Fruit fly (Drosophila melanogaster): Measurements from ENCODE around the gene Ctps.
A peak's percentile ranks its signal among the peaks of the same experiment; 100 is the strongest.

The Ctps gene

dm6 chr3L:15131278-15131677, 33.6 kb downstream of the Ctps start, which contains the start of gene CG13457:
CG13457 (minus strand) TSS chr3L:15131378.
- TF ChIP-seq usp (GFP tag; optimal IDR thresholded peaks at IDR 0.05): no peak
- TF ChIP-seq GATAd (GFP tag; optimal IDR thresholded peaks at IDR 0.05): no peak
- TF ChIP-seq CG32264 (GFP tag; optimal IDR thresholded peaks at IDR 0.05): no peak
- TF ChIP-seq HLH106 (tag; optimal IDR thresholded peaks at IDR 0.05): no peak
- no peak for TF ChIP-seq rgr (GFP tag; optimal IDR thresholded peaks at IDR 0.05)
- no peak for TF ChIP-seq Jra (GFP tag; optimal IDR thresholded peaks at IDR 0.05)
- TF ChIP-seq Hr83 (GFP tag; optimal IDR thresholded peaks at IDR 0.05; ENCODE audit: poor library complexity, severe bottlenecking): no peak
- no peak for TF ChIP-seq foxo (GFP tag; optimal IDR thresholded peaks at IDR 0.05)
- TF ChIP-seq Dif (GFP tag; optimal IDR thresholded peaks at IDR 0.05; ENCODE audit: partially characterized antibody): no peak
- no peak for TF ChIP-seq Mio (GFP tag; optimal IDR thresholded peaks at IDR 0.05)

DNA sequence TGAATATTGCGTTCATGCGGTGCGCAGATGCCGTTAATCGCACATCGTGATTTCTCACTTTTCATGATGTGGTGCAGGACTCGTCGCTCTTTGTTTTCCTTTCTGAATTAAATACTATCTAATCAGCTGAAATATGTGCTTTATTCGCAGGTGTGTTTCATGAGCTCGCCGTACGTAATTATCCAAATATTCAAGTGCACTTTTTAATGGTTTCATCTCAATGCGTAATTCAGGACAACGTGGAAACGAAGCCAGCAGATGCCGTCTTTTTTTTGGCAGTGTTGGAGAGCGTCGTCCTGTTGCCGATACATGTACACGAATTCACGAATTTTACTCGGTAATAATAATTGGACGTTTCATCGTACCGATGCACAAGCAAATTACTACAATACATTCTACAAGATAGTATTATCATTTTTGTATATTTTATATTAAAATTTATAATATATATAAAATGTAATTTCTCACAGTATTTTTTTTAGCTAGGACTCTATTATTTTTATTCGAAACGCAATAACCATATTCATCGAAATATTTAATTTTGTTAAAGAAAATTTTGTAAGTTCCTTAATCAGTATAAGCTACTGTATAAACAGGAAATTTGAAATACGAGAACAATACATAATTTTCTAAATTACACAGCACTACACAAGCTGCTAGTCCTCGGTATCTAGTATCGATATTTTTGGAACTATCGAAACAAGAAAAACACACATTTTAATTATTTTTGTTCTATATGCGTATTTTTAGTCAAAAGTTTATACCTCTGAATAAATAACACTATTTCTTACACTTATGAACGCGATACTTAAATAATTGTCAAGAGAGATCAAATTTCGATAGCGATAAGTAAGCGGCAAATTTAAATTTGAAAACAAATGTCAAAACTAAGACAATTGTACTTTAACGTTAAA, 39.2 kb downstream of the Ctps start, which contains the start of gene CG12316:
Gene CG12316, minus strand, starts transcription at position 276 of the 914 bp plus-strand sequence.
- TF ChIP-seq Abd-B (GFP tag; optimal IDR thresholded peaks at IDR 0.05): no peak
- TF ChIP-seq Rel (GFP tag; optimal IDR thresholded peaks at IDR 0.05): peak; percentile 72
- peak; percentile 86 for TF ChIP-seq Rel (tag; optimal IDR thresholded peaks at IDR 0.05)
- TF ChIP-seq CG9705 (GFP tag; optimal IDR thresholded peaks at IDR 0.05): peak; percentile 96
- peak; percentile 87 for TF ChIP-seq dsf (GFP tag; optimal IDR thresholded peaks at IDR 0.05; ENCODE audit: borderline replicate concordance)
- peak; percentile 98 for TF ChIP-seq br (GFP tag; optimal IDR thresholded peaks at IDR 0.05)
- peak; percentile 31 for TF ChIP-seq Hr83 (GFP tag; optimal IDR thresholded peaks at IDR 0.05; ENCODE audit: poor library complexity, severe bottlenecking)
- TF ChIP-seq rgr (GFP tag; optimal IDR thresholded peaks at IDR 0.05): peak; percentile 96
- TF ChIP-seq tai (GFP tag; optimal IDR thresholded peaks at IDR 0.05): no peak
- TF ChIP-seq Hr78 (GFP tag; optimal IDR thresholded peaks at IDR 0.05): no peak
- no peak for TF ChIP-seq usp (GFP tag; optimal IDR thresholded peaks at IDR 0.05)
- TF ChIP-seq Jra (GFP tag; optimal IDR thresholded peaks at IDR 0.05): no peak
- peak; percentile 90 for TF ChIP-seq psq (GFP tag; optimal IDR thresholded peaks at IDR 0.05)
- TF ChIP-seq GATAd (GFP tag; optimal IDR thresholded peaks at IDR 0.05): peak; percentile 72
- no peak for TF ChIP-seq Dif (GFP tag; optimal IDR thresholded peaks at IDR 0.05; ENCODE audit: partially characterized antibody)
- peak; percentile 91 for TF ChIP-seq OdsH (GFP tag; optimal IDR thresholded peaks at IDR 0.05)
- TF ChIP-seq h (GFP tag; optimal IDR thresholded peaks at IDR 0.05): peak; percentile 97
- TF ChIP-seq fru (GFP tag; optimal IDR thresholded peaks at IDR 0.05): peak; percentile 98
- peak; percentile 96 for TF ChIP-seq HLH106 (tag; optimal IDR thresholded peaks at IDR 0.05)
- peak; percentile 66 for TF ChIP-seq Mio (GFP tag; optimal IDR thresholded peaks at IDR 0.05)
- TF ChIP-seq sv (GFP tag; optimal IDR thresholded peaks at IDR 0.05): peak; percentile 86
- TF ChIP-seq ey (GFP tag; optimal IDR thresholded peaks at IDR 0.05): peak; percentile 95
- TF ChIP-seq woc (GFP tag; optimal IDR thresholded peaks at IDR 0.05): peak; percentile 89
- no peak for TF ChIP-seq Vsx2 (GFP tag; optimal IDR thresholded peaks at IDR 0.05; ENCODE audit: partially characterized antibody)
- TF ChIP-seq dmrt93B (GFP tag; optimal IDR thresholded peaks at IDR 0.05): peak; percentile 91
- peak; percentile 72 to 96 for TF ChIP-seq foxo (GFP tag; optimal IDR thresholded peaks at IDR 0.05)
- TF ChIP-seq Hnf4 (GFP tag; optimal IDR thresholded peaks at IDR 0.05): peak; percentile 88
- TF ChIP-seq lola (GFP tag; optimal IDR thresholded peaks at IDR 0.05): no peak
- TF ChIP-seq Sp1 (GFP tag; optimal IDR thresholded peaks at IDR 0.05): peak; percentile 97
- peak; percentile 93 for TF ChIP-seq CG32264 (GFP tag; optimal IDR thresholded peaks at IDR 0.05)

DNA sequence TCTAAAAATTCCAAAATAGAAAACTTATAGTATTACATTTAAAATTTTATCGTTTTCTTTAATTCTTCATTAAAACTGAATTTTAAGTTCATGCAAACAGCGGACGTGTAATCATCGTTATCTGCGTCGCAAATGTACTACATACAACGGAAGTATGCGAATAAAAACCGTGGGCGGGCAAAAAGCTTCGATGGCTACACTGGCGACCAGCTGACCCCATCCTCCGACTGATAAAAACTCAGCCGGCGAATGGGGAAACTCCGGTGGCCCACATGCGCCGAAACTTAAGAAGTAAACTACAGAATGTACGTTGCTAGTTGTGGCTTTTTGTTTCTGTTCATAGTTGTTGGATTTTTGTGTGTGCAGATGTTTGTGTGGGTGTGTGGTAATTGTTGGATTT, 40.1 kb downstream of the Ctps start:
- no peak for TF ChIP-seq Abd-B (GFP tag; optimal IDR thresholded peaks at IDR 0.05)
- no peak for TF ChIP-seq N (GFP tag; optimal IDR thresholded peaks at IDR 0.05)
- TF ChIP-seq HLH106 (tag; optimal IDR thresholded peaks at IDR 0.05): no peak
- no peak for TF ChIP-seq dmrt93B (GFP tag; optimal IDR thresholded peaks at IDR 0.05)
- no peak for TF ChIP-seq Dfd (GFP tag; optimal IDR thresholded peaks at IDR 0.05)

Data from whole organism, wandering third instar larva.